Worm (Caenorhabditis elegans) whole organism, L4 larva: ENCODE measurements around the gene W07E11.1.

Experiments used
- T26A8.4 ChIP-seq: fragments of 200-800 bp; sonication (Bioruptor generic); IDR thresholded peaks from 2 replicates; pipeline ENCODE4 v1.3.6; 2022; ENCODE audit warnings: missing genetic modification characterization, missing compliant biosample characterization
- Y5F2A.4 ChIP-seq: fragments of 200-800 bp; sonication (Bioruptor generic); optimal IDR thresholded peaks from 2 replicates; lab custom pipeline; 2018; ENCODE audit warnings: mild to moderate bottlenecking, missing genetic modification characterization, missing compliant biosample characterization
- Y75B8A.6 ChIP-seq: fragments of 200-800 bp; sonication (Bioruptor generic); IDR thresholded peaks from 2 replicates; pipeline ENCODE4 v1.3.6; 2022; ENCODE audit warnings: missing genetic modification reagents, missing genetic modification characterization, missing compliant biosample characterization
- ZK546.5 ChIP-seq, 2 experiments: sonication (generic microtip); optimal IDR thresholded peaks; 2 replicates each; lab custom pipeline; 2017; ENCODE audit warnings: missing biosample characterization in 2 of 2, missing genetic modification characterization in 2 of 2
- attf-4 ChIP-seq: sonication (generic microtip); optimal IDR thresholded peaks from 3 replicates; lab custom pipeline; 2017; ENCODE audit warnings: missing biosample characterization, missing genetic modification characterization
- ctbp-1 ChIP-seq: fragments of 200-800 bp; sonication (Bioruptor generic); IDR thresholded peaks from 2 replicates; pipeline ENCODE4 v1.3.6; 2022; ENCODE audit warnings: missing genetic modification reagents, missing genetic modification characterization, missing compliant biosample characterization
- daf-12 ChIP-seq: fragments of 150-350 bp; optimal IDR thresholded peaks from 2 replicates; lab custom pipeline; 2014; ENCODE audit warnings: missing biosample characterization, missing genetic modification reagents, missing genetic modification characterization
- daf-16 ChIP-seq, 3 experiments: sonication (generic microtip); optimal IDR thresholded peaks; 2 replicates each; lab custom pipeline; 2016 to 2017; ENCODE audit warnings: missing genetic modification characterization in 3 of 3, missing genetic modification reagents in 3 of 3, mild to moderate bottlenecking in 2 of 3, missing compliant biosample characterization in 2 of 3, missing biosample characterization in 1 of 3, moderate library complexity in 1 of 3
- daf-19 ChIP-seq: fragments of 200-800 bp; sonication (Bioruptor generic); conservative IDR thresholded peaks from 2 replicates; pipeline ENCODE4 v1.3.6; 2022; ENCODE audit warnings: missing genetic modification characterization, missing compliant biosample characterization
- dmd-6 ChIP-seq: fragments of 200-800 bp; sonication (Bioruptor generic); IDR thresholded peaks from 2 replicates; pipeline ENCODE4 v1.3.6; 2022; ENCODE audit warnings: missing genetic modification reagents, missing genetic modification characterization, missing compliant biosample characterization
- dve-1 ChIP-seq: sonication (generic microtip); optimal IDR thresholded peaks from 2 replicates; lab custom pipeline; 2017; ENCODE audit warnings: antibody characterized with exemption, mild to moderate bottlenecking, missing genetic modification characterization, missing compliant biosample characterization; ENCODE audit not compliant: insufficient read depth
- egl-27 ChIP-seq: sonication (generic microtip); optimal IDR thresholded peaks from 3 replicates; lab custom pipeline; 2017; ENCODE audit warnings: missing biosample characterization, missing genetic modification reagents, missing genetic modification characterization
- hlh-11 ChIP-seq: fragments of 200-800 bp; sonication (Bioruptor generic); optimal IDR thresholded peaks from 2 replicates; lab custom pipeline; 2018; ENCODE audit warnings: mild to moderate bottlenecking, missing genetic modification characterization, missing compliant biosample characterization
- hlh-30 ChIP-seq: sonication (generic microtip); optimal IDR thresholded peaks from 2 replicates; lab custom pipeline; 2017; ENCODE audit warnings: antibody characterized with exemption, mild to moderate bottlenecking, missing genetic modification characterization, missing compliant biosample characterization; ENCODE audit not compliant: insufficient read depth
- lin-15B ChIP-seq: fragments of 150-350 bp; sonication (generic microtip); optimal IDR thresholded peaks from 3 replicates; lab custom pipeline; 2014; ENCODE audit warnings: missing biosample characterization, missing genetic modification characterization
- lsy-2 ChIP-seq, 2 experiments: fragments of 150-350 bp in 1 of 2; sonication (generic microtip) in 1 of 2; optimal IDR thresholded peaks; 2 replicates each; lab custom pipeline; 2014 to 2017; ENCODE audit warnings: missing biosample characterization in 2 of 2, missing genetic modification characterization in 2 of 2
- mdl-1 ChIP-seq, 2 experiments: fragments of 150-350 bp in 1 of 2; sonication (generic microtip) in 1 of 2; optimal IDR thresholded peaks; 2 replicates each; lab custom pipeline; 2014 to 2017; ENCODE audit warnings: missing biosample characterization in 2 of 2, missing genetic modification characterization in 2 of 2
- mep-1 ChIP-seq: fragments of 150-350 bp; sonication (generic microtip); optimal IDR thresholded peaks from 3 replicates; lab custom pipeline; 2014; ENCODE audit warnings: missing biosample characterization, missing genetic modification characterization
- mes-2 ChIP-seq: sonication (generic microtip); optimal IDR thresholded peaks from 2 replicates; lab custom pipeline; 2016; ENCODE audit warnings: missing genotype, mild to moderate bottlenecking, missing genetic modification characterization, missing compliant biosample characterization; ENCODE audit not compliant: poor library complexity, severe bottlenecking
- nhr-10 ChIP-seq: fragments of 150-350 bp; optimal IDR thresholded peaks from 2 replicates; lab custom pipeline; 2014; ENCODE audit warnings: missing biosample characterization, missing genetic modification characterization
- nhr-102 ChIP-seq: sonication (generic microtip); optimal IDR thresholded peaks from 2 replicates; lab custom pipeline; 2016; ENCODE audit warnings: mild to moderate bottlenecking, missing genetic modification characterization, moderate library complexity, missing compliant biosample characterization
- nhr-11 ChIP-seq: fragments of 150-350 bp; optimal IDR thresholded peaks from 2 replicates; lab custom pipeline; 2014; ENCODE audit warnings: missing biosample characterization, missing genetic modification characterization
- nhr-28 ChIP-seq: fragments of 150-350 bp; optimal IDR thresholded peaks from 2 replicates; lab custom pipeline; 2014; ENCODE audit warnings: missing biosample characterization, missing genetic modification characterization
- nhr-6 ChIP-seq: fragments of 150-350 bp; optimal IDR thresholded peaks from 2 replicates; lab custom pipeline; 2014; ENCODE audit warnings: missing biosample characterization, missing genetic modification characterization
- nhr-77 ChIP-seq: fragments of 150-350 bp; optimal IDR thresholded peaks from 2 replicates; lab custom pipeline; 2014; ENCODE audit warnings: missing biosample characterization, missing genetic modification characterization
- pha-4 ChIP-seq, 2 experiments: fragments of 150-350 bp in 1 of 2; fragments of 200-800 bp in 1 of 2; sonication (Bioruptor generic) in 1 of 2; IDR thresholded peaks in 1 of 2; optimal IDR thresholded peaks in 1 of 2; 2 replicates each; pipeline versions ENCODE4 v1.3.6 to Lab custom; 2014 to 2022; ENCODE audit warnings: missing genetic modification characterization in 2 of 2, missing genetic modification reagents in 2 of 2, missing biosample characterization in 1 of 2, missing compliant biosample characterization in 1 of 2
- pqm-1 ChIP-seq: sonication (generic microtip); optimal IDR thresholded peaks from 2 replicates; lab custom pipeline; 2017; ENCODE audit warnings: missing biosample characterization, missing genetic modification characterization
- set-16 ChIP-seq: fragments of 200-800 bp; sonication (Bioruptor generic); IDR thresholded peaks from 2 replicates; pipeline ENCODE4 v1.3.6; 2022; ENCODE audit warnings: missing genetic modification reagents, missing genetic modification characterization, missing compliant biosample characterization
- skn-1 ChIP-seq: fragments of 150-350 bp; optimal IDR thresholded peaks from 2 replicates; lab custom pipeline; 2014; ENCODE audit warnings: missing biosample characterization, missing genetic modification characterization
- snpc-1.2 ChIP-seq: fragments of 200-800 bp; sonication (Bioruptor generic); IDR thresholded peaks from 2 replicates; pipeline ENCODE4 v1.3.6; 2022; ENCODE audit warnings: missing genetic modification reagents, missing genetic modification characterization, missing compliant biosample characterization
- snpc-4 ChIP-seq: fragments of 150-350 bp; optimal IDR thresholded peaks from 2 replicates; lab custom pipeline; 2014; ENCODE audit warnings: missing biosample characterization, missing genetic modification characterization
- spr-3 ChIP-seq: fragments of 200-800 bp; sonication (Bioruptor generic); optimal IDR thresholded peaks from 2 replicates; lab custom pipeline; 2018; ENCODE audit warnings: mild to moderate bottlenecking, missing genetic modification characterization, missing compliant biosample characterization
- zip-2 ChIP-seq: fragments of 150-350 bp; optimal IDR thresholded peaks from 2 replicates; lab custom pipeline; 2014; ENCODE audit warnings: missing biosample characterization, missing genetic modification characterization

The W07E11.1 gene

ce11 chrX:10069692-10070091, 14.7 kb upstream of the W07E11.1 start, which contains the start of gene mlck-1:
Gene mlck-1 (minus strand): TSS chrX:10069792.
- TF ChIP-seq ZK546.5 (tag; optimal IDR thresholded peaks at IDR 0.05; lab: Kevin White, UChicago): no peak
- no peak for TF ChIP-seq daf-12 (tag; lab: Kevin White, UChicago)
- no peak for TF ChIP-seq ctbp-1 (GFP tag; lab: Robert Waterston, UW)
- no peak for TF ChIP-seq dmd-6 (GFP tag; lab: Robert Waterston, UW)
- TF ChIP-seq daf-16 (GFP tag; optimal IDR thresholded peaks at IDR 0.05; lab: Kevin White, UChicago): no peak
- TF ChIP-seq daf-16 (tag; optimal IDR thresholded peaks at IDR 0.05; lab: Kevin White, UChicago): no peak
- TF ChIP-seq zip-2 (tag; lab: Kevin White, UChicago): no peak
- no peak for TF ChIP-seq spr-3 (GFP tag; lab: Kevin White, UChicago)
- no peak for TF ChIP-seq pha-4 (GFP tag; IDR thresholded peaks at IDR 0.05; lab: Robert Waterston, UW)
- no peak for TF ChIP-seq pha-4 (tag; optimal IDR thresholded peaks at IDR 0.05; lab: Kevin White, UChicago)
- no peak for TF ChIP-seq set-16

ce11 chrX:10074233-10074632, 10.2 kb upstream of the W07E11.1 start, which contains the start of gene ZC373.5:
Gene ZC373.5 (minus strand): TSS chrX:10074391.
- peak; percentile 1 for TF ChIP-seq nhr-102
- peak; percentile 50 for TF ChIP-seq pqm-1 (tag; lab: Kevin White, UChicago)
- TF ChIP-seq dmd-6 (GFP tag; lab: Robert Waterston, UW): peak; percentile 58
- peak; percentile 9 for TF ChIP-seq mep-1 (tag; lab: Kevin White, UChicago)
- no peak for TF ChIP-seq nhr-77 (tag; lab: Kevin White, UChicago)
- TF ChIP-seq nhr-6 (tag; lab: Kevin White, UChicago): peak; percentile 29
- no peak for TF ChIP-seq skn-1 (tag; lab: Kevin White, UChicago)
- no peak for TF ChIP-seq daf-16 (GFP tag; optimal IDR thresholded peaks at IDR 0.05; lab: Kevin White, UChicago)
- TF ChIP-seq daf-16 (tag; optimal IDR thresholded peaks at IDR 0.05; lab: Kevin White, UChicago): peak; percentile 87
- TF ChIP-seq hlh-11: peak; percentile 60
- TF ChIP-seq nhr-28: peak; percentile 77
- TF ChIP-seq mes-2 (tag; lab: Kevin White, UChicago): peak; percentile 41
- peak; percentile 79 for TF ChIP-seq dve-1
- no peak for TF ChIP-seq nhr-10 (tag; lab: Kevin White, UChicago)
- peak; percentile 46 for TF ChIP-seq hlh-30 (tag; lab: Kevin White, UChicago)
- TF ChIP-seq lsy-2 (tag; optimal IDR thresholded peaks at IDR 0.05; lab: Kevin White, UChicago): peak in 1 of 2 experiments; percentile 32
- TF ChIP-seq daf-19 (GFP tag; lab: Robert Waterston, UW): no peak
- no peak for TF ChIP-seq egl-27 (tag; lab: Kevin White, UChicago)
- no peak for TF ChIP-seq lin-15B (tag; lab: Kevin White, UChicago)
- peak in 1 of 2 experiments; percentile 11 for TF ChIP-seq mdl-1 (tag; optimal IDR thresholded peaks at IDR 0.05; lab: Kevin White, UChicago)
- TF ChIP-seq snpc-1.2 (GFP tag; lab: Robert Waterston, UW): no peak
- TF ChIP-seq, all 104 proteins: peak for 13

- no peak for TF ChIP-seq Y5F2A.4 (GFP tag; lab: Kevin White, UChicago)
- no peak for TF ChIP-seq nhr-11 (tag; lab: Kevin White, UChicago)
- TF ChIP-seq, all 104 proteins: peak for 0
Measured at ce11 chrX:10074988-10075387, 9.4 kb upstream of the W07E11.1 start, which contains the start of gene dao-4. Gene dao-4 (plus strand): TSS chrX:10075288.

ce11 chrX:10076334-10076733, 8.1 kb upstream of the W07E11.1 start:
- TF ChIP-seq mes-2 (tag; lab: Kevin White, UChicago) (no peak), Y75B8A.6 (no peak), daf-16 (GFP tag; optimal IDR thresholded peaks at IDR 0.05; lab: Kevin White, UChicago) (no peak), daf-16 (tag; optimal IDR thresholded peaks at IDR 0.05; lab: Kevin White, UChicago) (no peak), attf-4 (no peak), snpc-4 (no peak), T26A8.4 (0 out of 2 replicates have a peak, but pooled peaks have one; percentile 17), ZK546.5 (tag; optimal IDR thresholded peaks at IDR 0.05; lab: Kevin White, UChicago) (no peak)
